Fruit fly (Drosophila melanogaster) whole organism, larva: ENCODE data around the gene dally.
A peak's percentile ranks its signal among the peaks of the same experiment; 100 is the strongest.

Experiments
- noc ChIP-seq: fragments of 200-800 bp; sonication (Bioruptor generic); optimal IDR thresholded peaks from 3 replicates; lab custom pipeline; 2019; ENCODE audit warnings: missing biosample characterization, mild to moderate bottlenecking, missing genetic modification characterization, moderate library complexity

The dally gene

DNA sequence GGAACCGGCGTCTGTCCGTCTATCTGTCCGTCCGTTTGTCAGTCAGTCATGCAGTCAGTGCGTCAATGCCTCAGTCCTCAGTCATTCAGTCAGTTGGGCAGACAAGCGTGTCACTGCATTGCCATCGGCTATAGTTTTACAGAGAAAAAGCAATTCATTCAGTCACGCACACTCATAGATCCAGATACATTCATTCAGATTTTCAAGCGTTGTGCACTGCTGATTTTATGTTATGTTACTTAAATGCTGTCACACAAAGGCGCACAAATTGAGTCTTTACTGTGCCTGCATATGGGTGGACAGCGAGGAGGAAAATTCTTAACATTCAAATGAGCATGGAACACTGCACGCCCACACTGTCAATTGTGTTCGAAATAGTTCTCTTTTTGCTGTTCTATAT is 37.9 kb downstream of the dally start:
- TF ChIP-seq noc, result no peak

DNA sequence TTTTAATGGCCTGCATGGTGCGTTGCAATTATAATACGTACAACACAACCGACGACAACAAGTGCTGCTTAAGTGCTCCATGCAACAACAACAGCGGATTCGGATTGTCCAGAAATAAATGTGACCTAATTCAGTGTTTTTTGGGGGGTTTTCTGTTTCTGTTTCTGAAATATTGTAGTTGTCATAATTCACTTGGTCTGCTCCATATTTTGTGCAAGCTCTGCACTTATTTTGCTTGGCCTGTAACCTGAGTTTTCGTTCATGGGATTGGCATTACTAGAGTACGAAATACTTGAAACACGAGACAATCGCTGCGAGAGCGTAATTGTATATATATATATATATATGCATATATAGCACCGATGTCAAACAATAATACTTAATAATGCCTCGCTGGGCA is 42.0 kb downstream of the dally start:
- TF ChIP-seq noc, result no peak

DNA sequence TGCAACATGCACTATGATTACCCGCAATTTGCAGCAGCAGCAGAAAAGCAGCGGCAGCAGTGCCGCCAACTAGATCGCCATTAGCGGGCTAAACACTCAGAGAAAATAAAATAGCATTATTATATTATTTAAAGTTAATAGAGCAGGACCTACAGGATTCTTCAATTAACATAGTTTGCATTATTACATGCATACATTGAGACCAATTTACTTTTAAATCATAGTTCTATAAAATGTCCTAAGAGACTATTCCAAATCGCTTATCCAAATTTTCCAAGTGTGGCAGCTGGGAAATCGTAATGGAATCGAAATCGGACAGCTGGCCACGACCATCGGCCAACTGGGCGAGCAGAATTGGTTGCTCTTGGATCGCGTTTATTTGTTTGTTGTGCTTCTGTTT is 43.2 kb downstream of the dally start:
- no peak for TF ChIP-seq noc

DNA sequence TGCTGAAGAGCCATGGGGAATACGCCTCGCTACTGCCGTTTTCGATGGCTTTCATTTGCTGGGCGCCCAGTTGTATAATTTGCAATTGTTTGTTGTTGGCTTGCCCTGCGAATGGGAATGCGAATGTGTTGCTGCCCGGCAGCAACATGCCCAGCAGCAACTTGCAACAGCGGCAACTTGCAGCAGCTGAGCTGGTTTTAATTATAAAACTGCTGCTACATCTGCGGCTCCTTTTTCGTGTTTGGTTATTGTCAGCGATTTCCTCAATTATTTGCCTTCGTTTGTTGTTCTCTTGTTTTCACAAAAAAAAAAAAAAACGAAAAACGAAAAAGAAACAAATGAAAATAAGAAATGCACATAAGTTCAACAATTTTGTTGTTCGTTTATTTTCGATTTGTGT is 43.7 kb downstream of the dally start:
- no peak for TF ChIP-seq noc

DNA sequence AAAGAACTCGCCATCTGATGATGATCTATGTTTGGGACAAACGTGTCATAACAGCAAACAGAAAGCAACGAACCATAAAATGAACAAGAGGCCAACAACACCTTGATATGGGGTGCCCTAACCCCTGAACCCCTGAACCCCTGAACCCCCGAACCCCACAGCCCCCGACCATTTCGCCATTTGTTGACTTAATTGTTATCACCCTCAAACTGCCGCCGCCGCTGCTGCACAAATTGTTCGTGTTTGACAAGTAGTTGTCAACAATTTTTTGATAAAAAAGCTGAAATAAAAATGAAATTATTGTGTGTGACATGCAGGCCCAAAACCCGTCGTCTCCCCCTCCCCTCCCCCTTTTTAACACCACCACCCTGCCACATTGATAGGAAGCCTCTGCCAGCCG is 45.7 kb downstream of the dally start:
- no peak for TF ChIP-seq noc

DNA sequence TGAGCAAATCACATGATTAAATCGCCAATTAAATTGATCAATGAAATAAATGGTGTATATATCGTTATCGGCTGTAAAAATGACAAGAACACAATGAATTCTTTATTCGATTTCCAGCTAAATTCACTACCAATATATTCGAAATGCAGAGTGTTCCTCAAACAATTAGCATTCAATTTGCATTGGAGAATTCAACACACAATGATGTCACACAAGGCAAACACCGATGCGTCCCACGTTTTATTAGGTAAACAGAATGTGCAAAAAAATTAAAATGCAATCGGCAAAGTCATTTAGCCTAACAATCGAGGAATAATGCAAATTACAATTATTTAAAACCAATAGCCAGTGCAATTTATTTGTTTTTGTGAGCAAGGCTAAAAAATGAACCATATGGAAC is 51.1 kb downstream of the dally start:
- no peak for TF ChIP-seq noc

DNA sequence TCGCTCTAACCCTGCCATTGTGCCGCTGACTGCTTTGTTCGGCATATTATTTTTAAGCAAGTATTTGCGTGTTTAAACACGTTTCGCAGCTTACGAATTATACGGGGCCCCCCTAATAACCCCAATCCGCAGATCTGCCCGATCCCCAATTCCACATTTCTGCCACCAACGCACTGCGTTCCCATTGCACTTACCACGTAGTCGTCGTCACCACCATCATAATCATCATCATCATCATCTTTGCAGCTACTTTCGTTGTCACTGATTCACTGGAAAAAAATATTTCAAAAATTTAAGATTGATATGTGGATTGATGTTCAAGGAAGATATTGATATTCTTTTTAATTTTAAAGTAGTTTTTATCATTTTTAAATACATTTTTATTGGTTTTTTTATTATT is 52.2 kb downstream of the dally start:
- no peak for TF ChIP-seq noc

DNA sequence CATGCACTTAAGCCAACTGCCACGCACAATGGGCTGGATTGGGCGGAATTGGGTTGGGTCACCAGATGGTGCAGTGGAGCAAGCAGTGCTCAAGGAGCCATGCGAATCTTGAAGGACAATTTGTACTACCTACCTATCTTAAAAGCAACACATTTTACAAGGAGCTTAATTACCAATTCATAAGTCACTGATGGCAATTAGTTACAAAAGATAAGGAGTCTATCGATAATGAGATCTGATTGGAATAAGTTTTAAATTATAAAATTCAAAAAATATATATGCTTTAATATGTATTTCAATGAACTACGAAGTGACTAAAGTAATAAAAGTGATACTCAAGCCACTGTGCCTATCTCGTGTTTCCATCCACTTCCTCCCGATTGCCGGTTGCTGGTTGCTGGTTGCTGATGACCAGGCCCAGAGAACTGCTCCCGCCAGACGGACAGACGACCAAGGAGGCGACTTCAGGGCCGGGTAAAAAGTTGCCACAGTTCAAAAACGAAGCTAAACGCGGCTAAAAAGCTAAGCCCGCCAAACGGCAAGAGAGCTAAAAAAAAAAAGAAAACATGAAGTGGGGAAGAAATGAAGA is 54.6 kb downstream of the dally start:
- no peak for TF ChIP-seq noc

DNA sequence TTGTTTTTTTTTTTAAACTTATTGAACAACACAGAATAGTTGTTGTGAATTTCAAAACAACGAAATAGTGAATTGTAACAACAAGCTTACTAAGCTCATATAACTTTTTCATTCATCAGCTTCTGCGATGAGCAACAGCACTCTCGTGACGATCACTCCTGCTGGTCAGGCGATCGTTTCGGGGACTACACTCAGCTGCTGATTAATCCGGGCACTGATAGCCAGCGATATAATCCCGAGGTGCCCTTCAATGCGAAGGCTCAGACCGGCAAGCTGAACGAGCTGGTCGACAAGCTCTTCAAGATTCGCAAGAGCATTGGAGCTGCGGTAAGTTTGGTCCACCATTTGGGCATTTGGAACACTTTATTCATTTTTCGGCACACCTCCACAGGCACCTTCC is 61.2 kb downstream of the dally start, which contains the start of gene CG43169:
Gene CG43169, minus strand, starts transcription at position 101 of the 400 bp plus-strand sequence.
- no peak for TF ChIP-seq noc

DNA sequence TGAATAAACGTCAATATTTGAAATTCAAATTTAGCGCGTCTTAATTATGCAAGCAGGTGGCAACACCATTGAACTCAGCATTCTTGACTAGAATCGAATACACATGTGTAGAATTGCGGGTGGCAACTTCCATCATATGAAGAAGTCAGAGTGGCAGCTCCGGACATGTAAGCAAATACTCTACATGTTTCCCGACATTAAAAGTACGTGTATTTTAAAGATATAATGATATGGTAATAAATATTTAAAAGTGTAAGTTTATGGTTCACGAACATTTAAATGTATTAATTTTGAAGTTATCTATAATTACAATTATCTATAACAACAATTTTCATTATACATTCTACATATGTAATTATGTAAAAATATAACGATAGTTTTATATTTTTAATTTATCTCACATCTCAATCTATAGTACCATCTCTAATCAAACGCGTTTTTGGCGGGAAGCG is 63.9 kb downstream of the dally start, which contains the start of gene Mcm7:
Gene Mcm7, plus strand, starts transcription at position 430 of the 452 bp plus-strand sequence.
- no peak for TF ChIP-seq noc

DNA sequence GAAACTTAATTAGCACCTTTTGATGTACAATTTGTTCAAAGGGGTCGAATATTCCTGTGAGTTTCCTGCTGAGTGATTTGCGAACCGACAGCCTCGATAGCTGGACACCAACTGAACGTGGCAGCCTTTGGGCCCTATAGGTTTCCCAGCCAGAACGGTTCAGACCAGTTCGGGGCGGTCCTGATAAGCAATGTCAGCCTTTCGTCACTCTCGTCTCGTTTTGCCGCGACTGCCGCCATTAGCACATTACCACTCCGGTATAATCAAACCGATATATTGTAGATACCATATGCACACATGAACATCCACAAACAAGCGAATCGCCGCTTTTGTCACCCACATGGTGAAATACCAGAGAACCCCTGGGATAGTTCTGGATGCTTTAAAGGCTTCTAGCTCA is 77.8 kb downstream of the dally start, which contains the start of gene TrpA1:
Gene TrpA1, minus strand, starts transcription at position 101 of the 400 bp plus-strand sequence.
- TF ChIP-seq noc, result no peak

DNA sequence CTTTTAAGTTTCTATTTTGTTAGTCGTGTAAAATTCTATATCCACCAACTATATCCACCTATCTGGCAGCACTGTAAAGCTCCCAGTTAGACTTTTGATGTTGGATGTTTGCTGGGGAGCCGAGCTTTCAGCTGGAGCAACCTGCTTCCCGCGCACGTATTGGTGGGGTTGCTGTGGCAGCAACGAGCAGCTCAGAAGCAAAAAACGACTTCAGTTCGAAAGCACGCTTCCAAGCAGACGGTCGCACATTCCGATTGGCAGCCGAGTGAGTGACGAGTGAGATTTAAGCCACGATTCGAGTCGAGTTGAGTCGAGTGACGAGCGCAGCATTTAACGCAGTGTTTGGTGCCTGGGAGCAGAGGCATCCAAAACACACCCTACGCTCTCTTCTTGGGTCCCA is 85.0 kb downstream of the dally start, which contains the start of the genes Tsp66E and mfr:
Gene Tsp66E, plus strand, starts transcription at position 168 of the 400 bp plus-strand sequence.
Gene mfr, minus strand, starts transcription at position 340 of the 400 bp plus-strand sequence.
- TF ChIP-seq noc, result no peak

DNA sequence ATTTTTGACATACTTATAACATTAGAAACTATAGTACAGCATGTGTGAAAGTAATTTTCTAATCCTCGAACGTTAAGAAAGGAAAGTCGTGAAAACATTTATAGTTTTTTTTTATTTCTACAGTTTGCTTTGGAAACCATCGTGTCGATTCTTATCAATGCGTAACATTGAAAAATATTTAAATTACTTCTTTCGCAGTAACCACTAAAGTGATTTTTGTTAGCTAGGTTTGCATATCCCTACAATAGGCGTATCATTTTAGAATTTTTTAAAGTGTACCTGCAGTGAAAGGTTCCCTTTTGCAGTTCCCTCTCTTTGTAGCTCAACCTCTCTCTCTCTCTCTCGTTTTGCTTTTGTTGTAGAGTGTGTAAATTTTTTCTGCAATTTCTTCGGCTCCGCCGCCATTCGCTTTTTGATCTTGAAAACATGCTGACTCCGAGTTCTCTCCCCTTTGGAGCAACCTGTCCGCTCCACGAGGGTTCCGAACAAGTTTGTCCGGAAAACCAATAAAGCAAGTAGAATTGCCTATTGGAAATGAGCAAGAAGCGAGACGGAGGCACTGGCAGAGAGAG is 86.3 kb downstream of the dally start:
- TF ChIP-seq noc, result no peak

DNA sequence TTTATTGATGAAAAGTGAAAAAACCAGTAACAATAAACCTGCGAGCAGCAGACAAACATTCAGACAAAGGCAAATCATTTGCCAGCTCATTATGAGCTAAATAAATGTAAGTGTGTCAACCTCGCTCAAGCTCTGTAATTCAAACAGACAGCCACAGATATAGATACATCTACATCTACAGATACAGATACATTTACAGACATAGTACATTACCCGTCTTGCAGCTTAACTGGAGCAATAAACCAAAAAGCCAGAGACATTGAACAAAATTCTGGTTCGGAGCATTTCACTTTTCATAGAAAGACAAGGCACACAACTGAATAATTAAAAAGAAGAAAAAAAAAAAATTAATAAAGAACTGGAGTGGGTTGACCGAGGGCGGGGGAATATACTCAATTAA is 92.4 kb downstream of the dally start:
- no peak for TF ChIP-seq noc

DNA sequence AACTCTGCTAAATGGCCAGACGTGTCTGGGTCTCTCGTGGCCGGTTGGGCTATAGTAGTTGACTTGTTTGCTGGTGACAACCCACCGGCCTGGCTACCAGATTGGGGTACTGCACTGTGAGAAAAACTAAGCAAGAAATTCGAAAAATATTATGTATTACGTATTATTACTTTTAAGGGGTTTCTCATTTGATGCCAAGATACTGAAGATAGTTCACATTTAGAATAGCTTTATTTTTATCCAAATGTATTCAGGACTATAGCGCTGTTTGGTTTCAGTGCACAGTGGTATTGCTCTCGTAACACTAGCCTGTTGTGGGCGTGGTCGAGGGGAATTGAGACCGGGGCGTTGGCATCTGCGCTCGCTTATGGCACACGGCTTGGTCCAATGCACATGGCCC is 93.4 kb downstream of the dally start:
- peak; percentile 73 for TF ChIP-seq noc

DNA sequence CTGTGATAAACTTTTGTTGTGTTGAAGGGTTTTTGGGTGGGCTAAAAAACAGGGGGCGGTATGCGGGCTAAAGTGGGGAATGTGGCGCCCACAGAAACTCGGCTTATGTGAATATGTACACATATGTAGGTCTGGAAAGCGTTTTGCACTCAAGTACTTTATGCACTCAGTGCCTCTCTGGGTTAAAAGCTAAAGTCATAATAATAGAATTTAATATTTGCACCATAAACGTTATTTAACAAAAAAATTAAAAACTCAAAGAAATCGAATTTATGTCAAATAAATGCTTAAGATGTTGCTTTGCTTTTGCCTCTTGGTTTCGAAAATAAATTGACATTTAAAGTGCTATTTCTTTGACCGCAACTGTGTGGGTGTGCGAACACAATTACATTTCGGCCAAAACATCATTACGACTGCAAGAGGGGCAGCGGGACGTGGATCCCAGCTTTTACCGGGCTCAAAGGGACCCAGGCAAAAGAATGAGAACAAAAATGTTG is 97.2 kb downstream of the dally start:
- no peak for TF ChIP-seq noc

DNA sequence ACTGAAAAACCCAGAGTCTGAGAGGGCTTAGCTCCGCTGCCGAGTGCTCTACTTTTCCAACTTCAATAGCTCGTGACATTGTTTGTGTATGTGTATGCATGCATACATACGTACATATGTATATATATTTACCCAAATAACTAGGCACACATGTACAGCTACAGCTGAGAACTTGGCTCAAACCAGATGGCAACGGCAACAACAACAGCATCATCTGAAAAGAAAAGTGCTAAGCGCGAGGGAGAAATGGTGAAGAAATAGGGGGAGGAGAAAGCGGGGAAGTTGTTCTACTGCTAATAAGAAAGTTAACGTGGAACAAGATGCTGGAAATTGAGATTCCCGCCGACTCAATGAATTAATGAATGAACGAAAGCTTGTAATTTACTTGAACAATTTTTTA is 97.7 kb downstream of the dally start:
- TF ChIP-seq noc, result no peak

DNA sequence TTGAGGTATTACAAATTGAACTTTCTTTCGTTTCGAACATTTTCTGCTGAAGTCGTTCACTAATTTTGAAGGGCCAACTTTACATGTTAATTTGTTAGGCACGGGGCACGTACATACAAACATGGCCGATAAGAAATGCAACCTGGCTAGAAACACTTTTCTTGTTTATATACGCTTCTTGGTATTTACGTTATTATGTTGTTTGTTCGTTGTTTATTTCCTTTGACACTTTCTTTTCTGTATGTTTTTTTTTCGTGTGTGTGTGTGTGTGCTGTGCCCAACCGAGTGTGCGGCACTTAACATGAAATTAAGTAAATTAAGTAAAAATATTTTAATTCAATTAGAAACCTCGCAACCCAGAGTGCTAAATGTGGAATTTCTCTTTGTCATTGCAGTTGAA is 98.4 kb downstream of the dally start:
- TF ChIP-seq noc, result no peak
